Fruit fly (Drosophila melanogaster) whole organism, embryonic: ENCODE results near the gene aph-1.

Experiments
- Atf3 ChIP-seq: fragments of 200-800 bp; sonication (Bioruptor generic); optimal IDR thresholded peaks from 3 replicates; lab custom pipeline; 2016; ENCODE audit warnings: missing biosample characterization, missing genetic modification characterization
- B-H2 ChIP-seq: fragments of 200-800 bp; sonication (Bioruptor generic); optimal IDR thresholded peaks from 2 replicates; lab custom pipeline; 2018; ENCODE audit warnings: missing biosample characterization, mild to moderate bottlenecking, missing genetic modification characterization
- Blimp-1 ChIP-seq: fragments of 200-800 bp; sonication (Bioruptor generic); optimal IDR thresholded peaks from 3 replicates; lab custom pipeline; 2018; ENCODE audit warnings: missing biosample characterization, missing genetic modification characterization, mild to moderate bottlenecking, moderate library complexity, missing genetic modification reagents
- CG10209 ChIP-seq: fragments of 200-800 bp; sonication (Bioruptor generic); optimal IDR thresholded peaks from 3 replicates; lab custom pipeline; 2017; ENCODE audit warnings: missing biosample characterization, mild to moderate bottlenecking, missing genetic modification characterization, missing genetic modification reagents
- CG11247 ChIP-seq: fragments of 200-800 bp; sonication (Bioruptor generic); IDR thresholded peaks from 2 replicates; pipeline ENCODE4 v1.3.6; 2022; ENCODE audit warnings: missing biosample characterization, missing genetic modification characterization
- CG11456 ChIP-seq: fragments of 200-800 bp; sonication (Bioruptor generic); IDR thresholded peaks from 3 replicates; pipeline ENCODE4 v1.3.6; 2022; ENCODE audit warnings: missing biosample characterization, missing genetic modification characterization
- CG12155 ChIP-seq: fragments of 200-800 bp; sonication (Bioruptor generic); optimal IDR thresholded peaks from 3 replicates; lab custom pipeline; 2016; ENCODE audit warnings: missing biosample characterization, missing genetic modification characterization
- CG13624 ChIP-seq: fragments of 200-800 bp; sonication (Bioruptor generic); optimal IDR thresholded peaks from 2 replicates; lab custom pipeline; 2016; ENCODE audit warnings: missing biosample characterization, missing genetic modification characterization
- CG15479 ChIP-seq: fragments of 200-800 bp; sonication (Bioruptor generic); optimal IDR thresholded peaks from 3 replicates; lab custom pipeline; 2019; ENCODE audit warnings: missing biosample characterization, mild to moderate bottlenecking, missing genetic modification characterization, moderate library complexity
- CG16779 ChIP-seq: fragments of 200-800 bp; sonication (Bioruptor generic); IDR thresholded peaks from 2 replicates; pipeline ENCODE4 v1.3.6; 2022; ENCODE audit warnings: missing biosample characterization, missing genetic modification characterization
- CG17359 ChIP-seq: fragments of 200-800 bp; sonication (Bioruptor generic); optimal IDR thresholded peaks from 3 replicates; lab custom pipeline; 2018; ENCODE audit warnings: missing biosample characterization, mild to moderate bottlenecking, missing genetic modification characterization, moderate library complexity
- CG17829 ChIP-seq: fragments of 200-800 bp; optimal IDR thresholded peaks from 2 replicates; lab custom pipeline; 2019; ENCODE audit warnings: missing biosample characterization, mild to moderate bottlenecking, missing genetic modification characterization, moderate library complexity
- CG18262 ChIP-seq: fragments of 200-800 bp; optimal IDR thresholded peaks from 3 replicates; lab custom pipeline; 2019; ENCODE audit warnings: missing biosample characterization, mild to moderate bottlenecking, missing genetic modification characterization, moderate library complexity
- CG31441 ChIP-seq: fragments of 200-800 bp; sonication (Bioruptor generic); IDR thresholded peaks from 2 replicates; pipeline ENCODE4 v1.3.6; 2022; ENCODE audit warnings: missing biosample characterization, missing genetic modification characterization
- CG3281 ChIP-seq: fragments of 200-800 bp; sonication (Bioruptor generic); optimal IDR thresholded peaks from 3 replicates; lab custom pipeline; 2017; ENCODE audit warnings: missing biosample characterization, mild to moderate bottlenecking, missing genetic modification characterization
- CG34422 ChIP-seq: fragments of 200-800 bp; sonication (Bioruptor generic); IDR thresholded peaks from 3 replicates; pipeline ENCODE4 v1.3.6; 2022; ENCODE audit warnings: missing biosample characterization, missing genetic modification characterization
- CG3838 ChIP-seq: fragments of 200-800 bp; sonication (Bioruptor generic); optimal IDR thresholded peaks from 3 replicates; lab custom pipeline; 2016; ENCODE audit warnings: missing biosample characterization, missing genetic modification characterization
- CG3847 ChIP-seq: fragments of 200-800 bp; sonication (Bioruptor generic); IDR thresholded peaks from 2 replicates; pipeline ENCODE4 v1.3.6; 2022; ENCODE audit warnings: missing biosample characterization, missing genetic modification characterization
- CG4730 ChIP-seq: fragments of 200-800 bp; sonication (Bioruptor generic); IDR thresholded peaks from 2 replicates; pipeline ENCODE4 v1.3.6; 2022; ENCODE audit warnings: missing biosample characterization, missing genetic modification characterization
- CG7786 ChIP-seq: fragments of 200-800 bp; sonication (Bioruptor generic); optimal IDR thresholded peaks from 2 replicates; lab custom pipeline; 2016; ENCODE audit warnings: missing biosample characterization, missing genetic modification characterization
- CG7987 ChIP-seq: fragments of 200-800 bp; sonication (Bioruptor generic); optimal IDR thresholded peaks from 2 replicates; lab custom pipeline; 2018; ENCODE audit warnings: missing biosample characterization, mild to moderate bottlenecking, missing genetic modification characterization, moderate library complexity
- CG9215 ChIP-seq: fragments of 200-800 bp; sonication (Bioruptor generic); IDR thresholded peaks from 2 replicates; pipeline ENCODE4 v1.3.6; 2022; ENCODE audit warnings: missing biosample characterization, missing genetic modification characterization
- CG9932 ChIP-seq: fragments of 200-800 bp; sonication (Bioruptor generic); IDR thresholded peaks from 2 replicates; pipeline ENCODE4 v1.3.6; 2022; ENCODE audit warnings: missing biosample characterization, missing genetic modification characterization
- Dll ChIP-seq: fragments of 200-800 bp; sonication (Bioruptor generic); IDR thresholded peaks from 4 replicates; pipeline ENCODE4 v1.3.6; 2022; ENCODE audit warnings: missing biosample characterization, missing genetic modification characterization; ENCODE audit not compliant: partially characterized antibody
- Drgx ChIP-seq: fragments of 200-800 bp; sonication (Bioruptor generic); IDR thresholded peaks from 2 replicates; pipeline ENCODE4 v1.3.6; 2022; ENCODE audit warnings: missing biosample characterization, missing genetic modification characterization
- E2f1 ChIP-seq: fragments of 200-800 bp; sonication (Bioruptor generic); IDR thresholded peaks from 2 replicates; pipeline ENCODE4 v1.3.6; 2022; ENCODE audit warnings: missing biosample characterization, missing genetic modification characterization
- Ets65A ChIP-seq: fragments of 200-800 bp; sonication (Bioruptor generic); peaks from one replicate; lab custom pipeline; 2016; ENCODE audit warnings: missing biosample characterization, missing genetic modification characterization
- Fer1 ChIP-seq: fragments of 200-800 bp; sonication (Bioruptor generic); optimal IDR thresholded peaks from 2 replicates; lab custom pipeline; 2017; ENCODE audit warnings: missing biosample characterization, mild to moderate bottlenecking, missing genetic modification characterization
- Gsc ChIP-seq: fragments of 200-800 bp; sonication (Bioruptor generic); IDR thresholded peaks from 2 replicates; pipeline ENCODE4 v1.3.6; 2022; ENCODE audit warnings: missing biosample characterization, missing genetic modification characterization
- Gug ChIP-seq: fragments of 200-800 bp; sonication (Bioruptor generic); IDR thresholded peaks from 4 replicates; pipeline ENCODE4 v1.3.6; 2022; ENCODE audit warnings: missing biosample characterization, missing genetic modification characterization
- Hr51 ChIP-seq, 2 experiments: fragments of 200-800 bp; sonication (Bioruptor generic); optimal IDR thresholded peaks; 2 replicates in 1 of 2; 3 replicates in 1 of 2; lab custom pipeline; 2016 to 2018; ENCODE audit warnings: missing biosample characterization in 2 of 2, missing genetic modification characterization in 2 of 2, mild to moderate bottlenecking in 1 of 2, moderate library complexity in 1 of 2
- MESR4 ChIP-seq: fragments of 200-800 bp; sonication (Bioruptor generic); optimal IDR thresholded peaks from 2 replicates; lab custom pipeline; 2018; ENCODE audit warnings: missing biosample characterization, mild to moderate bottlenecking, missing genetic modification characterization, moderate library complexity
- NC2α ChIP-seq: fragments of 200-800 bp; sonication (Bioruptor generic); optimal IDR thresholded peaks from 2 replicates; lab custom pipeline; 2016; ENCODE audit warnings: missing biosample characterization, missing genetic modification characterization
- Oli ChIP-seq: fragments of 200-800 bp; sonication (Bioruptor generic); optimal IDR thresholded peaks from 2 replicates; lab custom pipeline; 2018; ENCODE audit warnings: missing biosample characterization, mild to moderate bottlenecking, missing genetic modification characterization, moderate library complexity
- Rfx ChIP-seq: fragments of 200-800 bp; sonication (Bioruptor generic); IDR thresholded peaks from 2 replicates; pipeline ENCODE4 v1.3.6; 2022; ENCODE audit warnings: missing biosample characterization, missing genetic modification characterization
- Sox100B ChIP-seq: fragments of 200-800 bp; sonication (Bioruptor generic); optimal IDR thresholded peaks from 3 replicates; lab custom pipeline; 2018; ENCODE audit warnings: missing biosample characterization, mild to moderate bottlenecking, missing genetic modification characterization
- dysf ChIP-seq: fragments of 200-800 bp; sonication (Bioruptor generic); IDR thresholded peaks from 3 replicates; pipeline ENCODE4 v1.3.6; 2022; ENCODE audit warnings: missing biosample characterization, missing genetic modification characterization
- eyg ChIP-seq: fragments of 200-800 bp; sonication (Bioruptor generic); optimal IDR thresholded peaks from 3 replicates; lab custom pipeline; 2016; ENCODE audit warnings: missing biosample characterization, missing genetic modification characterization
- ind ChIP-seq: fragments of 200-800 bp; sonication (Bioruptor generic); optimal IDR thresholded peaks from 3 replicates; lab custom pipeline; 2016; ENCODE audit warnings: missing biosample characterization, missing genetic modification characterization
- ken ChIP-seq: fragments of 200-800 bp; sonication (Bioruptor generic); IDR thresholded peaks from 3 replicates; pipeline ENCODE4 v1.3.6; 2022; ENCODE audit warnings: missing biosample characterization, missing genetic modification characterization
- nau ChIP-seq: fragments of 200-800 bp; sonication (Bioruptor generic); optimal IDR thresholded peaks from 3 replicates; lab custom pipeline; 2017; ENCODE audit warnings: missing biosample characterization, mild to moderate bottlenecking, missing genetic modification characterization, missing genetic modification reagents
- pan ChIP-seq, 4 experiments: fragments of >200 bp in 3 of 4; fragments of 200-800 bp in 1 of 4; sonication (Bioruptor generic) in 1 of 4; optimal IDR thresholded peaks in 3 of 4; IDR thresholded peaks in 1 of 4; 2 replicates each; pipeline versions ENCODE4 v1.3.6 to Lab custom; 2017 to 2022; ENCODE audit warnings: missing biosample characterization in 2 of 4, missing genetic modification characterization in 2 of 4, mixed read lengths in 1 of 4
- prd ChIP-seq, 3 experiments: fragments of >200 bp in 2 of 3; fragments of 200-800 bp in 1 of 3; sonication (Bioruptor generic) in 1 of 3; optimal IDR thresholded peaks in 2 of 3; IDR thresholded peaks in 1 of 3; 2 replicates in 2 of 3; 3 replicates in 1 of 3; pipeline versions ENCODE4 v1.3.6 to Lab custom; 2017 to 2022; ENCODE audit warnings: missing biosample characterization in 1 of 3, missing genetic modification characterization in 1 of 3
- pros ChIP-seq: fragments of 200-800 bp; sonication (Bioruptor generic); optimal IDR thresholded peaks from 3 replicates; lab custom pipeline; 2019; ENCODE audit warnings: missing biosample characterization, mild to moderate bottlenecking, missing genetic modification characterization, moderate library complexity
- seq ChIP-seq: fragments of 200-800 bp; sonication (Bioruptor generic); IDR thresholded peaks from 2 replicates; pipeline ENCODE4 v1.3.6; 2022; ENCODE audit warnings: missing biosample characterization, missing genetic modification characterization
- sim ChIP-seq: fragments of 200-800 bp; sonication (Bioruptor generic); IDR thresholded peaks from 2 replicates; pipeline ENCODE4 v1.3.6; 2022; ENCODE audit warnings: missing biosample characterization, missing genetic modification characterization
- sisA ChIP-seq: fragments of 200-800 bp; sonication (Bioruptor generic); IDR thresholded peaks from 2 replicates; pipeline ENCODE4 v1.3.6; 2022; ENCODE audit warnings: missing biosample characterization, missing genetic modification characterization
- slbo ChIP-seq: fragments of 200-800 bp; sonication (Bioruptor generic); IDR thresholded peaks from 2 replicates; pipeline ENCODE4 v1.3.6; 2022; ENCODE audit warnings: missing biosample characterization, missing genetic modification characterization
- sug ChIP-seq: fragments of 200-800 bp; optimal IDR thresholded peaks from 2 replicates; lab custom pipeline; 2019; ENCODE audit warnings: missing biosample characterization, mild to moderate bottlenecking, missing genetic modification characterization, moderate library complexity
- unpg ChIP-seq: fragments of 200-800 bp; sonication (Bioruptor generic); optimal IDR thresholded peaks from 3 replicates; lab custom pipeline; 2018; ENCODE audit warnings: missing biosample characterization, mild to moderate bottlenecking, missing genetic modification characterization, moderate library complexity

aph-1 gene

dm6 chr2L:2729882-2730281, 36.2 kb upstream of the aph-1 start (continued):
- TF ChIP-seq pan (optimal IDR thresholded peaks at IDR 0.05; lab: Kevin White, UChicago): no peak
- peak in 1 of 2 experiments; percentile 63 for TF ChIP-seq pan (GFP tag; optimal IDR thresholded peaks at IDR 0.05 in 1 of 2, IDR thresholded peaks at IDR 0.05 in 1 of 2)
- TF ChIP-seq CG9932 (GFP tag; lab: Robert Waterston, UW): peak; percentile 75
- peak; percentile 68 for TF ChIP-seq Drgx
- TF ChIP-seq ind (GFP tag; lab: Kevin White, UChicago): peak; percentile 67
- TF ChIP-seq CG17829 (tag; lab: Kevin White, UChicago): peak; percentile 8
- no peak for TF ChIP-seq Gsc
- TF ChIP-seq MESR4 (GFP tag; lab: Kevin White, UChicago): no peak
- no peak for TF ChIP-seq prd (optimal IDR thresholded peaks at IDR 0.05; lab: Kevin White, UChicago)
- peak; percentile 60 for TF ChIP-seq prd (GFP tag; IDR thresholded peaks at IDR 0.05; lab: Robert Waterston, UW)
- TF ChIP-seq eyg (GFP tag; lab: Kevin White, UChicago): no peak
- no peak for TF ChIP-seq CG13624 (GFP tag; lab: Kevin White, UChicago)
- TF ChIP-seq Blimp-1 (GFP tag; lab: Kevin White, UChicago): peak; percentile 9
- peak; percentile 44; the same call in 1 of the 2 replicates for TF ChIP-seq CG3847 (GFP tag; lab: Robert Waterston, UW)
- no peak for TF ChIP-seq CG3838 (GFP tag; lab: Kevin White, UChicago)
- peak; percentile 73 for TF ChIP-seq Ets65A
- peak; percentile 35; the same call in 1 of the 3 replicates for TF ChIP-seq ken (GFP tag; lab: Robert Waterston, UW)
- no peak for TF ChIP-seq sim (GFP tag; lab: Robert Waterston, UW)
- TF ChIP-seq Oli (tag; lab: Kevin White, UChicago): peak; percentile 16
- peak; percentile 1 for TF ChIP-seq CG18262 (tag; lab: Kevin White, UChicago)
- peak; percentile 43 for TF ChIP-seq CG17359 (tag; lab: Kevin White, UChicago)
- peak; percentile 59 for TF ChIP-seq CG3281 (GFP tag; lab: Kevin White, UChicago)
- no peak for TF ChIP-seq pros
- TF ChIP-seq sug (tag; lab: Kevin White, UChicago): peak; percentile 21
- TF ChIP-seq CG7987 (GFP tag; lab: Kevin White, UChicago): peak; percentile 51
- peak; percentile 3 for TF ChIP-seq nau (GFP tag; lab: Kevin White, UChicago)
- TF ChIP-seq CG4730 (GFP tag; lab: Robert Waterston, UW): peak; percentile 61; the same call in 1 of the 2 replicates
- peak; percentile 59 for TF ChIP-seq CG11247 (GFP tag; lab: Robert Waterston, UW)
- TF ChIP-seq Fer1 (GFP tag; lab: Kevin White, UChicago): peak; percentile 61
- peak; percentile 64; the same call in 1 of the 2 replicates for TF ChIP-seq CG16779
- no peak for TF ChIP-seq CG15479
- no peak for TF ChIP-seq Sox100B (GFP tag; lab: Kevin White, UChicago)
- TF ChIP-seq Dll (GFP tag; lab: Robert Waterston, UW): no peak
- TF ChIP-seq CG12155: no peak
- TF ChIP-seq Hr51 (GFP tag; optimal IDR thresholded peaks at IDR 0.05; lab: Kevin White, UChicago): peak in 1 of 2 experiments; percentile 26
- peak; percentile 70 for TF ChIP-seq slbo
- 0 out of 2 replicates have a peak, but pooled peaks have one; percentile 16 for TF ChIP-seq CG31441 (GFP tag; lab: Robert Waterston, UW)
- TF ChIP-seq CG7786 (GFP tag; lab: Kevin White, UChicago): no peak
- no peak for TF ChIP-seq seq (GFP tag; lab: Robert Waterston, UW)
- TF ChIP-seq CG34422: peak; percentile 56; the same call in 2 of the 3 replicates
- no peak for TF ChIP-seq NC2α (GFP tag; lab: Kevin White, UChicago)
- TF ChIP-seq CG10209 (GFP tag; lab: Kevin White, UChicago): peak; percentile 28
- no peak for TF ChIP-seq sisA (GFP tag; lab: Robert Waterston, UW)
- peak; percentile 75 for TF ChIP-seq dysf (GFP tag; lab: Robert Waterston, UW)
- no peak for TF ChIP-seq Atf3 (GFP tag; lab: Kevin White, UChicago)
- peak; percentile 88 for TF ChIP-seq Rfx (GFP tag; lab: Robert Waterston, UW)
- TF ChIP-seq Gug: peak; percentile 86; the same call in 3 of the 4 replicates
- peak; percentile 54 for TF ChIP-seq E2f1
- peak; percentile 48 for TF ChIP-seq unpg (GFP tag; lab: Kevin White, UChicago)
- peak; percentile 83 for TF ChIP-seq CG11456 (GFP tag; lab: Robert Waterston, UW)
- peak; percentile 45 for TF ChIP-seq B-H2 (GFP tag; lab: Kevin White, UChicago)
- peak; percentile 46; the same call in 1 of the 2 replicates for TF ChIP-seq CG9215 (GFP tag; lab: Robert Waterston, UW)
